Fruit fly (Drosophila melanogaster): ENCODE data around the gene CG18048.

dm6 chr3R:6339795-6340194 lies 6.1 kb upstream of the CG18048 start, which contains the start of gene Osi20:
- TF ChIP-seq TFAM (GFP tag; optimal IDR thresholded peaks at IDR 0.05), result no peak
- TF ChIP-seq hth (optimal IDR thresholded peaks at IDR 0.05), result no peak
- no peak for TF ChIP-seq NK7.1 (GFP tag; optimal IDR thresholded peaks at IDR 0.05)
- no peak for TF ChIP-seq CG12942 (GFP tag; optimal IDR thresholded peaks at IDR 0.05)
- no peak for TF ChIP-seq Ravus (GFP tag; IDR thresholded peaks at IDR 0.05)
- TF ChIP-seq sima (GFP tag; optimal IDR thresholded peaks at IDR 0.05), result no peak
- TF ChIP-seq CG2202 (tag; optimal IDR thresholded peaks at IDR 0.05), result no peak
- TF ChIP-seq tll (GFP tag; optimal IDR thresholded peaks at IDR 0.05), result no peak
- no peak for TF ChIP-seq CG10274 (GFP tag; optimal IDR thresholded peaks at IDR 0.05)
